Fruit fly (Drosophila melanogaster) whole organism, embryonic: Measurements from ENCODE around the gene AstCC.

Experiments
- CG11093 ChIP-seq: fragments of 200-800 bp; sonication (Bioruptor generic); IDR thresholded peaks from 3 replicates; pipeline ENCODE4 v1.3.6; 2022; ENCODE audit warnings: missing biosample characterization, missing genetic modification characterization
- CG6175 ChIP-seq: fragments of 200-800 bp; sonication (Bioruptor generic); IDR thresholded peaks from 3 replicates; pipeline ENCODE4 v1.3.6; 2022; ENCODE audit warnings: missing biosample characterization, missing genetic modification characterization
- Gug ChIP-seq: fragments of 200-800 bp; sonication (Bioruptor generic); IDR thresholded peaks from 4 replicates; pipeline ENCODE4 v1.3.6; 2022; ENCODE audit warnings: missing biosample characterization, missing genetic modification characterization
- gro ChIP-seq: fragments of 200-800 bp; sonication (Bioruptor generic); optimal IDR thresholded peaks from 2 replicates; lab custom pipeline; 2016; ENCODE audit warnings: missing biosample characterization, missing genetic modification characterization
- jigr1 ChIP-seq: fragments of 200-800 bp; sonication (Bioruptor generic); IDR thresholded peaks from 3 replicates; pipeline ENCODE4 v1.3.6; 2022; ENCODE audit warnings: missing biosample characterization, missing genetic modification characterization
- mirr ChIP-seq: fragments of 200-800 bp; sonication (Bioruptor generic); optimal IDR thresholded peaks from 3 replicates; lab custom pipeline; 2018; ENCODE audit warnings: missing biosample characterization, mild to moderate bottlenecking, missing genetic modification characterization

DNA sequence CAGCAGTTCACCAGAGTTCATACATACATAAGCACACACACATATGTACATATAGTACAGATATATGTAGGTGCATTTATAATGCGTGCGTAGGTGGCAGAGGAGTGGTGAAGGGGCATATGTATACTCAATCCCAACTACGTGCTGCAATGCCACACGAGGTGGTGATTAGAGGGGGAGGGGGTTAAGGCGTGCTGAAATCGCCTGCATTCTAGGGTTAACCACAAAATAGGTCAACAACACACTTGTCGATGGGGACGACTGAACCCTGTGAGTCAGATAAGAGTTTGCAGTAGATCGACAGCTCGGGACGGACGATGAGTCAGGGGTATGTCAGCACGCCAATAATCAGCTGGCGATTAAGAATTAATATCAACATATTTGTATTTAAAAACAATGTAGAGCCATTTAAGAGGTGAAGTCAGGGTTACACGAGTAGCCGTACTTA, 39.5 kb downstream of the AstCC start:
- TF ChIP-seq gro (GFP tag; lab: Kevin White, UChicago) (no peak), Gug (GFP tag; lab: Robert Waterston, UW) (no peak), CG11093 (no peak), mirr (GFP tag; lab: Kevin White, UChicago) (no peak), CG6175 (GFP tag; lab: Robert Waterston, UW) (no peak), jigr1 (no peak)
